Worm (Caenorhabditis elegans) whole organism, L4 larva: ENCODE data around the gene Y38H6C.16.

Experiments used
- F26F4.8 ChIP-seq: fragments of 200-800 bp; sonication (Bioruptor generic); conservative IDR thresholded peaks from 2 replicates; pipeline ENCODE4 v1.3.6; 2022; ENCODE audit warnings: missing genetic modification characterization, missing compliant biosample characterization
- F44E2.7 ChIP-seq: fragments of 200-800 bp; sonication (Bioruptor generic); IDR thresholded peaks from 2 replicates; pipeline ENCODE4 v2.1.2; 2022; ENCODE audit warnings: missing genetic modification characterization, missing compliant biosample characterization
- aha-1 ChIP-seq: fragments of 150-350 bp; peaks from one replicate; lab custom pipeline; 2014; ENCODE audit warnings: missing biosample characterization, missing genetic modification characterization
- ama-1 ChIP-seq: fragments of 150-350 bp; optimal IDR thresholded peaks from 2 replicates; lab custom pipeline; 2014; ENCODE audit warnings: inconsistent platforms, mixed read lengths
- ceh-20 ChIP-seq: fragments of 200-800 bp; sonication (Bioruptor generic); IDR thresholded peaks from 2 replicates; pipeline ENCODE4 v1.3.6; 2022; ENCODE audit warnings: missing genetic modification reagents, missing genetic modification characterization, missing compliant biosample characterization
- ceh-32 ChIP-seq: sonication (generic microtip); optimal IDR thresholded peaks from 2 replicates; lab custom pipeline; 2016; ENCODE audit warnings: mild to moderate bottlenecking, missing genetic modification characterization, missing compliant biosample characterization; ENCODE audit not compliant: poor library complexity
- ceh-62 ChIP-seq: sonication (generic microtip); optimal IDR thresholded peaks from 2 replicates; lab custom pipeline; 2017; ENCODE audit warnings: missing biosample characterization, missing genetic modification characterization
- ctbp-1 ChIP-seq: fragments of 200-800 bp; sonication (Bioruptor generic); IDR thresholded peaks from 2 replicates; pipeline ENCODE4 v1.3.6; 2022; ENCODE audit warnings: missing genetic modification reagents, missing genetic modification characterization, missing compliant biosample characterization
- daf-16 ChIP-seq, 3 experiments: sonication (generic microtip); optimal IDR thresholded peaks; 2 replicates each; lab custom pipeline; 2016 to 2017; ENCODE audit warnings: missing genetic modification characterization in 3 of 3, missing genetic modification reagents in 3 of 3, mild to moderate bottlenecking in 2 of 3, missing compliant biosample characterization in 2 of 3, missing biosample characterization in 1 of 3, moderate library complexity in 1 of 3
- dmd-9 ChIP-seq: fragments of 200-800 bp; sonication (Bioruptor generic); IDR thresholded peaks from 2 replicates; pipeline ENCODE4 v1.3.6; 2022; ENCODE audit warnings: missing genetic modification reagents, missing genetic modification characterization, missing compliant biosample characterization
- dve-1 ChIP-seq: sonication (generic microtip); optimal IDR thresholded peaks from 2 replicates; lab custom pipeline; 2017; ENCODE audit warnings: antibody characterized with exemption, mild to moderate bottlenecking, missing genetic modification characterization, missing compliant biosample characterization; ENCODE audit not compliant: insufficient read depth
- hmg-1.1 ChIP-seq: fragments of 200-800 bp; sonication (Bioruptor generic); IDR thresholded peaks from 2 replicates; pipeline ENCODE4 v1.3.6; 2022; ENCODE audit warnings: missing genetic modification reagents, missing genetic modification characterization, missing compliant biosample characterization
- jun-1 ChIP-seq: fragments of 150-350 bp; optimal IDR thresholded peaks from 2 replicates; lab custom pipeline; 2014; ENCODE audit warnings: missing biosample characterization, missing genetic modification reagents, missing genetic modification characterization
- lin-1 ChIP-seq: fragments of 200-800 bp; sonication (Bioruptor generic); IDR thresholded peaks from 2 replicates; pipeline ENCODE4 v1.3.6; 2022; ENCODE audit warnings: missing genetic modification reagents, missing genetic modification characterization, missing compliant biosample characterization
- lin-13 ChIP-seq: fragments of 150-350 bp; optimal IDR thresholded peaks from 2 replicates; lab custom pipeline; 2014; ENCODE audit warnings: missing biosample characterization, missing genetic modification reagents, missing genetic modification characterization
- lin-15B ChIP-seq: fragments of 150-350 bp; sonication (generic microtip); optimal IDR thresholded peaks from 3 replicates; lab custom pipeline; 2014; ENCODE audit warnings: missing biosample characterization, missing genetic modification characterization
- lsy-2 ChIP-seq, 2 experiments: fragments of 150-350 bp in 1 of 2; sonication (generic microtip) in 1 of 2; optimal IDR thresholded peaks; 2 replicates each; lab custom pipeline; 2014 to 2017; ENCODE audit warnings: missing biosample characterization in 2 of 2, missing genetic modification characterization in 2 of 2
- madf-9 ChIP-seq: fragments of 200-800 bp; sonication (Bioruptor generic); conservative IDR thresholded peaks from 2 replicates; pipeline ENCODE4 v1.3.6; 2022; ENCODE audit warnings: missing genetic modification reagents, missing genetic modification characterization, missing compliant biosample characterization
- mdt-29 ChIP-seq: fragments of 200-800 bp; sonication (Bioruptor generic); IDR thresholded peaks from 2 replicates; pipeline ENCODE4 v1.3.6; 2022; ENCODE audit warnings: missing genetic modification reagents, missing genetic modification characterization, missing compliant biosample characterization
- mes-2 ChIP-seq: sonication (generic microtip); optimal IDR thresholded peaks from 2 replicates; lab custom pipeline; 2016; ENCODE audit warnings: missing genotype, mild to moderate bottlenecking, missing genetic modification characterization, missing compliant biosample characterization; ENCODE audit not compliant: poor library complexity, severe bottlenecking
- mxl-3 ChIP-seq: fragments of 200-800 bp; sonication (Bioruptor generic); optimal IDR thresholded peaks from 2 replicates; lab custom pipeline; 2018; ENCODE audit warnings: mild to moderate bottlenecking, missing genetic modification characterization, missing compliant biosample characterization
- nhr-102 ChIP-seq: sonication (generic microtip); optimal IDR thresholded peaks from 2 replicates; lab custom pipeline; 2016; ENCODE audit warnings: mild to moderate bottlenecking, missing genetic modification characterization, moderate library complexity, missing compliant biosample characterization
- nhr-11 ChIP-seq: fragments of 150-350 bp; optimal IDR thresholded peaks from 2 replicates; lab custom pipeline; 2014; ENCODE audit warnings: missing biosample characterization, missing genetic modification characterization
- nhr-237 ChIP-seq: sonication (generic microtip); optimal IDR thresholded peaks from 2 replicates; lab custom pipeline; 2017; ENCODE audit warnings: missing biosample characterization, missing genetic modification characterization
- nhr-28 ChIP-seq: fragments of 150-350 bp; optimal IDR thresholded peaks from 2 replicates; lab custom pipeline; 2014; ENCODE audit warnings: missing biosample characterization, missing genetic modification characterization
- nhr-42 ChIP-seq: fragments of 200-800 bp; sonication (Bioruptor generic); IDR thresholded peaks from 2 replicates; pipeline ENCODE4 v1.3.6; 2022; ENCODE audit warnings: missing genetic modification characterization, missing compliant biosample characterization
- nhr-6 ChIP-seq: fragments of 150-350 bp; optimal IDR thresholded peaks from 2 replicates; lab custom pipeline; 2014; ENCODE audit warnings: missing biosample characterization, missing genetic modification characterization
- nhr-77 ChIP-seq: fragments of 150-350 bp; optimal IDR thresholded peaks from 2 replicates; lab custom pipeline; 2014; ENCODE audit warnings: missing biosample characterization, missing genetic modification characterization
- pha-4 ChIP-seq, 2 experiments: fragments of 150-350 bp in 1 of 2; fragments of 200-800 bp in 1 of 2; sonication (Bioruptor generic) in 1 of 2; IDR thresholded peaks in 1 of 2; optimal IDR thresholded peaks in 1 of 2; 2 replicates each; pipeline versions ENCODE4 v1.3.6 to Lab custom; 2014 to 2022; ENCODE audit warnings: missing genetic modification characterization in 2 of 2, missing genetic modification reagents in 2 of 2, missing biosample characterization in 1 of 2, missing compliant biosample characterization in 1 of 2
- rbr-2 ChIP-seq: sonication (generic microtip); optimal IDR thresholded peaks from 2 replicates; lab custom pipeline; 2016; ENCODE audit warnings: missing genotype, missing genetic modification characterization, missing compliant biosample characterization
- snpc-1.2 ChIP-seq: fragments of 200-800 bp; sonication (Bioruptor generic); IDR thresholded peaks from 2 replicates; pipeline ENCODE4 v1.3.6; 2022; ENCODE audit warnings: missing genetic modification reagents, missing genetic modification characterization, missing compliant biosample characterization
- snpc-4 ChIP-seq: fragments of 150-350 bp; optimal IDR thresholded peaks from 2 replicates; lab custom pipeline; 2014; ENCODE audit warnings: missing biosample characterization, missing genetic modification characterization
- unc-62 ChIP-seq, 3 experiments: fragments of 150-350 bp in 1 of 3; sonication (generic microtip); optimal IDR thresholded peaks in 2 of 3; peaks in 1 of 3; 1 replicate in 1 of 3; 2 replicates in 2 of 3; lab custom pipeline; 2014 to 2017; ENCODE audit warnings: missing biosample characterization in 3 of 3, missing genetic modification characterization in 3 of 3, missing genetic modification reagents in 3 of 3, missing genotype in 1 of 3
- zfp-3 ChIP-seq: fragments of 200-800 bp; sonication (Bioruptor generic); conservative IDR thresholded peaks from 2 replicates; pipeline ENCODE4 v1.3.6; 2022; ENCODE audit warnings: missing genetic modification reagents, missing genetic modification characterization, missing compliant biosample characterization
- zip-11 ChIP-seq: fragments of 200-800 bp; sonication (Bioruptor generic); IDR thresholded peaks from 2 replicates; pipeline ENCODE4 v1.3.6; 2022; ENCODE audit warnings: missing genetic modification characterization, missing compliant biosample characterization

The Y38H6C.16 gene

DNA sequence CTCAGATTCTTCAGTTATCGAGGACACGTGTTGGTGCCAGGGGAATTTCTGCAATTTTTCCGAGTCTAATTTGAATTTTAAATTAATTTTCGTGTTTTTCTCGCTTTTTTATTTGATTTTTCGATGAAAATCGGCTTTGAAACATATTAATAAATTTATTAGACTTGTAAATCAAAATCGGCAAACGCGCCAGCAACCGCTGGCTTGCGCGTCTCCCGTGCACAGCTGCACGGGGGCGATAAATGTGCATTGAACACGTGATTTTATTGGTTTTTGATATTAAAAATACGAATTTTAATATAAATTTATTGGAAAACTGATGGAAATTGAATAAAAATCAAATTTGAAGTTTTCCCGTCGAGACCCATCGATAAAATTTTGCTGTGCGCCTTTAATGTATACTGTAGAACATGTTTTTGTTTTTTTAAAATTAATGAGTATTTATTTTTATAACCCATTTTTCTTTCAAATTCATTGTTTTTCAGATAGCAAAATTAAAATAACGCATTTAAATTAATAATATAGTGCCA, 41.4 kb upstream of the Y38H6C.16 start, which contains the start of gene F26F2.7 (continued):
- no peak for TF ChIP-seq zip-11
- TF ChIP-seq ctbp-1 (GFP tag; lab: Robert Waterston, UW), result 0 out of 2 replicates have a peak, but pooled peaks have one; percentile 31
- no peak for TF ChIP-seq ceh-32 (tag; lab: Kevin White, UChicago)
- TF ChIP-seq pha-4 (GFP tag; IDR thresholded peaks at IDR 0.05; lab: Robert Waterston, UW), result peak; percentile 77
- no peak for TF ChIP-seq pha-4 (tag; optimal IDR thresholded peaks at IDR 0.05; lab: Kevin White, UChicago)
- TF ChIP-seq madf-9 (GFP tag; lab: Robert Waterston, UW), result peak; percentile 39; the same call in 1 of the 2 replicates
- TF ChIP-seq hmg-1.1, result peak; percentile 84
- peak; percentile 17 to 37 for TF ChIP-seq daf-16 (GFP tag; optimal IDR thresholded peaks at IDR 0.05; lab: Kevin White, UChicago)
- no peak for TF ChIP-seq daf-16 (tag; optimal IDR thresholded peaks at IDR 0.05; lab: Kevin White, UChicago)
- TF ChIP-seq mxl-3 (GFP tag; lab: Kevin White, UChicago), result peak; percentile 47
- TF ChIP-seq nhr-237 (tag; lab: Kevin White, UChicago), result no peak
- peak; percentile 75; the same call in 1 of the 2 replicates for TF ChIP-seq mdt-29 (GFP tag; lab: Robert Waterston, UW)
- TF ChIP-seq F26F4.8, result no peak
- TF ChIP-seq snpc-1.2 (GFP tag; lab: Robert Waterston, UW), result no peak
- TF ChIP-seq mes-2 (tag; lab: Kevin White, UChicago), result peak; percentile 88
- TF ChIP-seq ceh-20 (GFP tag; lab: Robert Waterston, UW), result peak; percentile 94
- TF ChIP-seq F44E2.7 (GFP tag; lab: Robert Waterston, UW), result 0 out of 2 replicates have a peak, but pooled peaks have one; percentile 47
- peak; percentile 68 for TF ChIP-seq lin-13
- peak; percentile 67 for TF ChIP-seq nhr-28 (tag; lab: Kevin White, UChicago)
- TF ChIP-seq lin-1 (GFP tag; lab: Robert Waterston, UW), result peak; percentile 65; the same call in 1 of the 2 replicates
- peak; percentile 30 for TF ChIP-seq nhr-11 (tag; lab: Kevin White, UChicago)
- peak; percentile 21 for TF ChIP-seq nhr-6 (tag; lab: Kevin White, UChicago)
- peak; percentile 97 for TF ChIP-seq dve-1 (tag; lab: Kevin White, UChicago)

DNA sequence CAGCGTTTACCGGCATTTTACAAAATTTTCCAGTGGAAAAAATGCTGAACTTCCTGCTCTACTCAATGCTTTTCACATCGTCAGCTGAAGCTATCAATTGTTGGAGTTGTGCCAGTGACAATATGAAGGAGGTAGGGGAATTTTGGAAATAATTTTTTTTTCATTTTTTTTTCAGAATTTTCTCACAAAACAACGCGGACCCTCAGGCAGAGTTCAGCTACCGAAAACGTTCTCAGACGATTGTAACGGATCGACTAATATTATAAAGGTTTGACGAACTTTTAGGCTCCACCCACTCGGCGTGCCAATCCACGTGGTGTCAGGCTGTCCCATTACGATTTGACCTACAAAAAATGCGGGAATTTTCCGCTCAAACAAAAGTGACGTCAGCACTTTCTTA, 40.4 kb upstream of the Y38H6C.16 start, which contains the start of gene F26F2.8:
F26F2.8 (plus strand) TSS at position 13 of the 400 bp plus-strand sequence.
- TF ChIP-seq nhr-42 (no peak), zfp-3 (no peak), snpc-4 (no peak), aha-1 (peak; percentile 90), dmd-9 (no peak), lin-15B (tag; lab: Kevin White, UChicago) (no peak)
- TF ChIP-seq, all 104 proteins: peak for 1

DNA sequence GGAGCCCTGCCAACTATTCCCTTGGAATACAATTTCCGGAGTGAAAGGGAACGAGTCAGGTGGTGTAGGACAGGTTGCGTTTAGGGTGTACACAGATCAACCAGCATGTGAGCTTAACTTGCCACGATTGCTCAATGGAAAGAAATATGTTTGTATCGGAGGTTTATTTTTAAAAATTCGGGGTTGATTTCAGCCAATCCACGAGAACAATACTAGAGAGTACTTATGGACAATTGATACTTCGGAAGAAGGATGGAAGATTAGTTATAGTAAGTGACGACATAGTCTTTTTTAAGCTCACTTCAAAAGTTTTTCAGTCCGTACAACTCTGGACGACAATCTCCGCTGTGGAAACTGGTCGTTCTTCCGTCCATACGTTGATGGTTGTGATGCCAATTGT, 35.7 kb upstream of the Y38H6C.16 start:
- TF ChIP-seq lsy-2 (tag; optimal IDR thresholded peaks at IDR 0.05; lab: Kevin White, UChicago) (no peak), jun-1 (no peak), zip-11 (no peak), nhr-77 (no peak), ceh-62 (tag; lab: Kevin White, UChicago) (no peak), unc-62 (GFP tag; optimal IDR thresholded peaks at IDR 0.05 in 1 of 2; lab: Kevin White, UChicago) (peak in 1 of 2 experiments; percentile 97), unc-62 (tag; optimal IDR thresholded peaks at IDR 0.05; lab: Kevin White, UChicago) (no peak), rbr-2 (tag; lab: Kevin White, UChicago) (no peak), nhr-102 (tag; lab: Kevin White, UChicago) (no peak), ama-1 (lab: Kevin White, UChicago) (no peak)
